Worm (Caenorhabditis elegans): ENCODE data around the gene plc-1.

Gene plc-1

ce11 chrX:10772165-10772584, 66.3 kb downstream of the plc-1 start (continued):
- TF ChIP-seq mel-28 (tag; optimal IDR thresholded peaks at IDR 0.05; ENCODE audit: borderline replicate concordance) (no peak), ZK185.1 (tag; optimal IDR thresholded peaks at IDR 0.05; ENCODE audit: poor library complexity, severe bottlenecking) (no peak), ceh-40 (GFP tag; IDR thresholded peaks at IDR 0.05) (no peak), dox-1 (GFP tag; IDR thresholded peaks at IDR 0.05) (peak; percentile 56), dpff-1 (tag; optimal IDR thresholded peaks at IDR 0.05) (no peak), B0035.1 (tag; optimal IDR thresholded peaks at IDR 0.05) (no peak), rcor-1 (GFP tag; IDR thresholded peaks at IDR 0.05) (peak; percentile 29; the same call in 1 of the 2 replicates), F52B5.7 (tag; optimal IDR thresholded peaks at IDR 0.05) (no peak), ztf-6 (GFP tag; IDR thresholded peaks at IDR 0.05) (no peak), sptf-2 (GFP tag; optimal IDR thresholded peaks at IDR 0.05) (peak; percentile 35), ztf-22 (GFP tag; optimal IDR thresholded peaks at IDR 0.05) (no peak), snpc-1.3 (tag; optimal IDR thresholded peaks at IDR 0.05; ENCODE audit: insufficient read depth) (no peak), lsy-27 (tag; optimal IDR thresholded peaks at IDR 0.05; ENCODE audit: borderline replicate concordance, insufficient read depth) (no peak), C17E4.6 (GFP tag; IDR thresholded peaks at IDR 0.05) (no peak), madf-10 (tag; optimal IDR thresholded peaks at IDR 0.05) (peak; percentile 21), zim-3 (tag; optimal IDR thresholded peaks at IDR 0.05) (no peak), let-526 (GFP tag; IDR thresholded peaks at IDR 0.05) (0 out of 2 replicates have a peak, but pooled peaks have one; percentile 47), ekl-4 (GFP tag; IDR thresholded peaks at IDR 0.05) (peak; percentile 57; the same call in 1 of the 2 replicates), attf-6 (GFP tag; IDR thresholded peaks at IDR 0.05) (no peak), ceh-100 (GFP tag; IDR thresholded peaks at IDR 0.05) (no peak), nhr-90 (tag; optimal IDR thresholded peaks at IDR 0.05) (no peak), rpc-1 (optimal IDR thresholded peaks at IDR 0.05) (no peak), rpc-1 (tag; optimal IDR thresholded peaks at IDR 0.05) (no peak), nhr-80 (tag; optimal IDR thresholded peaks at IDR 0.05) (peak; percentile 88), F55B11.4 (tag; optimal IDR thresholded peaks at IDR 0.05; ENCODE audit: borderline replicate concordance, insufficient read depth) (no peak), madf-3 (GFP tag; IDR thresholded peaks at IDR 0.05) (no peak), unc-130 (GFP tag; optimal IDR thresholded peaks at IDR 0.05) (no peak), ztf-25 (GFP tag; IDR thresholded peaks at IDR 0.05) (no peak), ceh-58 (GFP tag; IDR thresholded peaks at IDR 0.05) (no peak), pha-4 (tag; optimal IDR thresholded peaks at IDR 0.05) (no peak), dpl-1 (GFP tag; optimal IDR thresholded peaks at IDR 0.05) (no peak), lir-1 (GFP tag; conservative IDR thresholded peaks at IDR 0.05) (0 out of 2 replicates have a peak, but pooled peaks have one; percentile 34), Y79H2A.3 (GFP tag; conservative IDR thresholded peaks at IDR 0.05) (no peak), zfh-2 (GFP tag; conservative IDR thresholded peaks at IDR 0.05) (no peak), aptf-2 (GFP tag; conservative IDR thresholded peaks at IDR 0.05) (no peak), K11D2.4 (GFP tag; IDR thresholded peaks at IDR 0.05) (peak; percentile 34; the same call in 1 of the 2 replicates), xnd-1 (tag; optimal IDR thresholded peaks at IDR 0.05) (no peak), F22D6.2 (tag; optimal IDR thresholded peaks at IDR 0.05) (no peak), F33H1.4 (GFP tag; IDR thresholded peaks at IDR 0.05) (no peak), pbrm-1 (GFP tag; IDR thresholded peaks at IDR 0.05) (no peak), lin-35 (GFP tag; optimal IDR thresholded peaks at IDR 0.05) (peak in 1 of 3 experiments; percentile 35), mes-4 (tag; optimal IDR thresholded peaks at IDR 0.05) (no peak), nfya-2 (GFP tag; IDR thresholded peaks at IDR 0.05) (no peak), Y53F4B.3 (GFP tag; IDR thresholded peaks at IDR 0.05) (no peak), gei-17 (GFP tag; optimal IDR thresholded peaks at IDR 0.05) (peak; percentile 29), him-1 (tag; optimal IDR thresholded peaks at IDR 0.05) (no peak), attf-3 (GFP tag; conservative IDR thresholded peaks at IDR 0.05) (0 out of 2 replicates have a peak, but pooled peaks have one; percentile 10), ztf-3 (GFP tag; optimal IDR thresholded peaks at IDR 0.05) (no peak)
